Worm (Caenorhabditis elegans) whole organism, L2 larva: ENCODE measurements around the gene mre-11.

Source experiments
- F13H6.1 ChIP-seq: sonication (generic microtip); optimal IDR thresholded peaks from 2 replicates; lab custom pipeline; 2016; ENCODE audit warnings: missing genetic modification characterization, missing compliant biosample characterization
- R02D3.7 ChIP-seq: fragments of 150-350 bp; optimal IDR thresholded peaks from 2 replicates; lab custom pipeline; 2014; ENCODE audit warnings: missing biosample characterization, missing genetic modification characterization
- Y55F3AM.14 ChIP-seq: fragments of 200-800 bp; sonication (Bioruptor generic); optimal IDR thresholded peaks from 2 replicates; lab custom pipeline; 2018; ENCODE audit warnings: mild to moderate bottlenecking, missing genetic modification characterization, missing compliant biosample characterization
- alr-1 ChIP-seq: fragments of 150-350 bp; optimal IDR thresholded peaks from 2 replicates; lab custom pipeline; 2014; ENCODE audit warnings: missing biosample characterization, missing genetic modification characterization
- aly-2 ChIP-seq: fragments of 150-350 bp; optimal IDR thresholded peaks from 2 replicates; lab custom pipeline; 2014; ENCODE audit warnings: missing biosample characterization, missing genetic modification characterization
- blmp-1 ChIP-seq: sonication (generic microtip); optimal IDR thresholded peaks from 2 replicates; lab custom pipeline; 2017; ENCODE audit warnings: missing genetic modification characterization, mild to moderate bottlenecking, missing compliant biosample characterization, antibody characterized with exemption, moderate library complexity; ENCODE audit not compliant: insufficient read depth
- ceh-16 ChIP-seq: fragments of 150-350 bp; optimal IDR thresholded peaks from 2 replicates; lab custom pipeline; 2014; ENCODE audit warnings: missing biosample characterization, missing genetic modification characterization
- crh-2 ChIP-seq: sonication (generic microtip); optimal IDR thresholded peaks from 2 replicates; lab custom pipeline; 2017; ENCODE audit warnings: missing biosample characterization, missing genetic modification characterization
- dmd-4 ChIP-seq: sonication (generic microtip); optimal IDR thresholded peaks from 2 replicates; lab custom pipeline; 2017; ENCODE audit warnings: missing biosample characterization, missing genetic modification characterization
- elt-3 ChIP-seq: sonication (generic microtip); optimal IDR thresholded peaks from 2 replicates; lab custom pipeline; 2017; ENCODE audit warnings: missing biosample characterization, missing genetic modification characterization
- fos-1 ChIP-seq: fragments of 150-350 bp; optimal IDR thresholded peaks from 2 replicates; lab custom pipeline; 2014; ENCODE audit warnings: missing biosample characterization, missing genetic modification characterization
- lin-39 ChIP-seq: fragments of 150-350 bp; optimal IDR thresholded peaks from 2 replicates; lab custom pipeline; 2014; ENCODE audit warnings: missing biosample characterization, missing genetic modification reagents, missing genetic modification characterization
- lsy-2 ChIP-seq, 2 experiments: fragments of 150-350 bp in 1 of 2; sonication (generic microtip) in 1 of 2; optimal IDR thresholded peaks; 2 replicates each; lab custom pipeline; 2014 to 2017; ENCODE audit warnings: missing biosample characterization in 2 of 2, missing genetic modification characterization in 2 of 2
- mab-5 ChIP-seq: fragments of 150-350 bp; optimal IDR thresholded peaks from 2 replicates; lab custom pipeline; 2014; ENCODE audit warnings: missing biosample characterization, missing genetic modification characterization
- mbf-1 ChIP-seq: sonication (generic microtip); optimal IDR thresholded peaks from 2 replicates; lab custom pipeline; 2017; ENCODE audit warnings: missing biosample characterization, missing genetic modification characterization
- mdl-1 ChIP-seq, 2 experiments: fragments of 150-350 bp in 1 of 2; sonication (generic microtip) in 1 of 2; optimal IDR thresholded peaks; 2 replicates each; lab custom pipeline; 2017; ENCODE audit warnings: missing biosample characterization in 2 of 2, missing genetic modification characterization in 2 of 2
- nhr-12 ChIP-seq: fragments of 150-350 bp; optimal IDR thresholded peaks from 2 replicates; lab custom pipeline; 2014; ENCODE audit warnings: missing biosample characterization, missing genetic modification characterization
- nhr-129 ChIP-seq: fragments of 150-350 bp; optimal IDR thresholded peaks from 2 replicates; lab custom pipeline; 2014; ENCODE audit warnings: missing biosample characterization, missing genetic modification characterization
- nhr-21 ChIP-seq: fragments of 150-350 bp; optimal IDR thresholded peaks from 2 replicates; lab custom pipeline; 2014; ENCODE audit warnings: missing biosample characterization, missing genetic modification characterization
- nhr-237 ChIP-seq: fragments of 150-350 bp; optimal IDR thresholded peaks from 2 replicates; lab custom pipeline; 2014; ENCODE audit warnings: missing biosample characterization, missing genetic modification characterization
- nhr-25 ChIP-seq: fragments of 150-350 bp; sonication (generic microtip); optimal IDR thresholded peaks from 3 replicates; lab custom pipeline; 2014; ENCODE audit warnings: missing biosample characterization, missing genetic modification characterization
- nhr-6 ChIP-seq: fragments of 150-350 bp; optimal IDR thresholded peaks from 2 replicates; lab custom pipeline; 2014; ENCODE audit warnings: missing biosample characterization, missing genetic modification characterization
- nhr-77 ChIP-seq: fragments of 150-350 bp; optimal IDR thresholded peaks from 2 replicates; lab custom pipeline; 2014; ENCODE audit warnings: missing biosample characterization, missing genetic modification characterization
- skn-1 ChIP-seq: sonication (generic microtip); optimal IDR thresholded peaks from 2 replicates; lab custom pipeline; 2017; ENCODE audit warnings: missing biosample characterization, missing genetic modification characterization
- sma-3 ChIP-seq: sonication (generic microtip); optimal IDR thresholded peaks from 2 replicates; lab custom pipeline; 2016; ENCODE audit warnings: missing genetic modification reagents, missing genetic modification characterization, missing compliant biosample characterization
- sma-9 ChIP-seq, 2 experiments: fragments of 150-350 bp in 1 of 2; sonication (generic microtip) in 1 of 2; optimal IDR thresholded peaks; 2 replicates each; lab custom pipeline; 2014 to 2016; ENCODE audit warnings: missing genetic modification characterization in 2 of 2, mild to moderate bottlenecking in 1 of 2, missing biosample characterization in 1 of 2, missing compliant biosample characterization in 1 of 2, missing genetic modification reagents in 1 of 2, moderate library complexity in 1 of 2
- snpc-4 ChIP-seq: fragments of 150-350 bp; optimal IDR thresholded peaks from 2 replicates; lab custom pipeline; 2014; ENCODE audit warnings: missing biosample characterization, missing genetic modification characterization
- unc-55 ChIP-seq: fragments of 150-350 bp; sonication (generic microtip); optimal IDR thresholded peaks from 3 replicates; lab custom pipeline; 2014; ENCODE audit warnings: missing biosample characterization, missing genetic modification reagents, missing genetic modification characterization
- unc-62 ChIP-seq: fragments of 150-350 bp; optimal IDR thresholded peaks from 2 replicates; lab custom pipeline; 2014; ENCODE audit warnings: missing biosample characterization, missing genetic modification reagents, missing genetic modification characterization
- ztf-1 ChIP-seq: fragments of 200-800 bp; sonication (Bioruptor generic); conservative IDR thresholded peaks from 2 replicates; pipeline ENCODE4 v1.3.6; 2022; ENCODE audit warnings: missing genetic modification characterization, missing compliant biosample characterization
- ztf-11 ChIP-seq: sonication (generic microtip); optimal IDR thresholded peaks from 2 replicates; lab custom pipeline; 2017; ENCODE audit warnings: missing biosample characterization, missing genetic modification characterization
- ztf-4 ChIP-seq: fragments of 150-350 bp; optimal IDR thresholded peaks from 2 replicates; lab custom pipeline; 2014; ENCODE audit warnings: missing biosample characterization, missing genetic modification characterization

mre-11 gene

DNA sequence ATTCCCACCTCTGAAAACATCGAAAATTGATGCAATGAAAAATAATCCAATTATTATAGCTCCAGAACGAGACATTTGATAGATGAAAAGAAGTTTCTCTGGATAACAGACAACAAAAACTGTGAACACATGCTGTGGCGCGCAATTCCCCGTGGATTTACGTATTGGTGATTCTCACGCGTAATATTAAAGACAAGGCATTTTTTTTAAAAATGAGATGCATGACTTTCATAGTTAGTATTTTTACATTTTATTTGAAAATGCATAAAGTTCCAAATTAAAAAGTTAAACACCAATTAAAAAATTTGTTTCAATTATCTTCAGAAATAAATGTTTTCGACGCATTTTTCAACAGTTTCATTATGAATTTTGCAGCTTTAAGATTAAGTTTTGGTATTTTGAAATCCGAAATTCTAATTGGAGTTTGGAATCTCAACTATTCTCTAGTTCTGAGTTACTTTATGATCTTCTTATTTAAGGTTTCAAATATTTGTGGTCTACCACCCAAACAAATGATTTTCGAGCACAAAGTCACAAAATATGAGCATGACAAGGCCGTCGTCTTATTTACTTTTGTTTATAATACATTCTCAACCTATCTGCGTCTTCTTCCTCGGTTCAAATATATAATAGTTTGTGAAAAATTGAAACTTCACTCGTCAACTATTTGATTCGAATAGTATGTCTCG is 10.7 kb upstream of the mre-11 start, which contains the start of the genes selt-1.2 and F28H7.2:
Gene selt-1.2 (minus strand): TSS at position 101 of the 689 bp plus-strand sequence.
Gene F28H7.2 (plus strand): TSS at position 639 of the 689 bp plus-strand sequence.
- TF ChIP-seq unc-55 (GFP tag; lab: Kevin White, UChicago) (no peak), mbf-1 (tag; lab: Kevin White, UChicago) (no peak), sma-3 (GFP tag; lab: Kevin White, UChicago) (no peak), skn-1 (tag; lab: Kevin White, UChicago) (no peak), Y55F3AM.14 (GFP tag; lab: Kevin White, UChicago) (no peak), nhr-77 (no peak), F13H6.1 (tag; lab: Kevin White, UChicago) (no peak), dmd-4 (tag; lab: Kevin White, UChicago) (no peak), sma-9 (GFP tag; optimal IDR thresholded peaks at IDR 0.05; lab: Kevin White, UChicago) (no peak), sma-9 (tag; optimal IDR thresholded peaks at IDR 0.05; lab: Kevin White, UChicago) (no peak), unc-62 (GFP tag; lab: Kevin White, UChicago) (no peak), nhr-25 (tag; lab: Kevin White, UChicago) (no peak), nhr-129 (tag; lab: Kevin White, UChicago) (no peak), blmp-1 (tag; lab: Kevin White, UChicago) (no peak), lsy-2 (tag; optimal IDR thresholded peaks at IDR 0.05; lab: Kevin White, UChicago) (no peak), crh-2 (tag; lab: Kevin White, UChicago) (no peak)

- no peak for TF ChIP-seq ztf-4 (tag; lab: Kevin White, UChicago)
- TF ChIP-seq snpc-4 (tag; lab: Kevin White, UChicago), result no peak
- no peak for TF ChIP-seq lin-39 (tag; lab: Kevin White, UChicago)
- no peak for TF ChIP-seq nhr-21 (tag; lab: Kevin White, UChicago)
- TF ChIP-seq ztf-1 (GFP tag; lab: Robert Waterston, UW), result no peak
- no peak for TF ChIP-seq nhr-237 (tag; lab: Kevin White, UChicago)
- TF ChIP-seq blmp-1 (tag; lab: Kevin White, UChicago), result no peak
- TF ChIP-seq R02D3.7, result no peak
- no peak for TF ChIP-seq elt-3
- TF ChIP-seq alr-1, result no peak
- no peak for TF ChIP-seq dmd-4 (tag; lab: Kevin White, UChicago)
- no peak for TF ChIP-seq ceh-16 (tag; lab: Kevin White, UChicago)
- no peak for TF ChIP-seq mdl-1 (tag; optimal IDR thresholded peaks at IDR 0.05; lab: Kevin White, UChicago)
- TF ChIP-seq nhr-25 (tag; lab: Kevin White, UChicago), result no peak
- TF ChIP-seq aly-2 (tag; lab: Kevin White, UChicago), result no peak
Observed at ce11 chrV:10745034-10745433, 8.4 kb upstream of the mre-11 start, which contains the start of gene srj-21. Gene srj-21 (plus strand): TSS chrV:10745334.

DNA sequence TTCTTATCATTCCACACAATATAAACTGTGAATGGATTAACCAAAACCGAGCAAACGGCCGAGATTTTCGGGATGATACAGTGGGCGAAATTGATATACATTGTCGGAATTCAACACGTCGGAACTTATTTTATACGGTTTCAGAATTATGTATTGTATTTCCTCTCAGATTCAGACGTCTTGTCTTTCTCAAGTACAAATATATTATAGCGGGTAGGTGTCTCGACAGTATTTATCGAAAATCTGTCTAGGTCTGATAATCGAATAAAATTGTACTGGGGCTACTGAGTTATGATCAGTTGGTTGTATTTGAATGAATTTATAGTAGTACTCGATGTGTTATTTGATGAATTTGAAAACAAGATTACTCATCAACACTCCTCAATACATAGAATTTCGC is 7.0 kb upstream of the mre-11 start, which contains the start of gene srj-22:
Gene srj-22 (minus strand): TSS at position 101 of the 400 bp plus-strand sequence.
- no peak for TF ChIP-seq elt-3

ce11 chrV:10741357-10741756 is 4.7 kb upstream of the mre-11 start, which contains the start of gene ZC302.3:
Gene ZC302.3 (minus strand): TSS chrV:10741457.
- TF ChIP-seq ztf-11 (no peak), nhr-12 (tag; lab: Kevin White, UChicago) (no peak), snpc-4 (tag; lab: Kevin White, UChicago) (no peak), lsy-2 (tag; optimal IDR thresholded peaks at IDR 0.05; lab: Kevin White, UChicago) (no peak), blmp-1 (tag; lab: Kevin White, UChicago) (no peak), nhr-25 (tag; lab: Kevin White, UChicago) (no peak), lin-39 (tag; lab: Kevin White, UChicago) (no peak), ceh-16 (tag; lab: Kevin White, UChicago) (no peak), elt-3 (no peak)
- TF ChIP-seq, all 48 proteins: peak for 0

ce11 chrV:10731989-10732472 is 4.6 kb downstream of the mre-11 start, which contains the start of gene T28B11.1:
Gene T28B11.1 (minus strand): TSS chrV:10732422.
- no peak for TF ChIP-seq nhr-6 (tag; lab: Kevin White, UChicago)
- peak; percentile 38 for TF ChIP-seq nhr-129 (tag; lab: Kevin White, UChicago)
- TF ChIP-seq fos-1 (tag; lab: Kevin White, UChicago), result peak; percentile 13
- TF ChIP-seq dmd-4 (tag; lab: Kevin White, UChicago), result no peak
- peak; percentile 3 for TF ChIP-seq F13H6.1 (tag; lab: Kevin White, UChicago)
- no peak for TF ChIP-seq mab-5 (tag; lab: Kevin White, UChicago)
- TF ChIP-seq sma-9 (GFP tag; optimal IDR thresholded peaks at IDR 0.05; lab: Kevin White, UChicago), result peak; percentile 64
- TF ChIP-seq sma-9 (tag; optimal IDR thresholded peaks at IDR 0.05; lab: Kevin White, UChicago), result no peak
- peak; percentile 14 for TF ChIP-seq crh-2 (tag; lab: Kevin White, UChicago)
